Worm (Caenorhabditis elegans) whole organism, dauer: ENCODE data around the gene F59A6.11.

Experiments
- unc-62 ChIP-seq: sonication (generic microtip); optimal IDR thresholded peaks from 2 replicates; lab custom pipeline; 2017; ENCODE audit warnings: missing biosample characterization, missing genetic modification reagents, missing genetic modification characterization

The F59A6.11 gene

ce11 chrII:4985961-4986503 is 12.5 kb downstream of the F59A6.11 start:
- no peak for TF ChIP-seq unc-62

DNA sequence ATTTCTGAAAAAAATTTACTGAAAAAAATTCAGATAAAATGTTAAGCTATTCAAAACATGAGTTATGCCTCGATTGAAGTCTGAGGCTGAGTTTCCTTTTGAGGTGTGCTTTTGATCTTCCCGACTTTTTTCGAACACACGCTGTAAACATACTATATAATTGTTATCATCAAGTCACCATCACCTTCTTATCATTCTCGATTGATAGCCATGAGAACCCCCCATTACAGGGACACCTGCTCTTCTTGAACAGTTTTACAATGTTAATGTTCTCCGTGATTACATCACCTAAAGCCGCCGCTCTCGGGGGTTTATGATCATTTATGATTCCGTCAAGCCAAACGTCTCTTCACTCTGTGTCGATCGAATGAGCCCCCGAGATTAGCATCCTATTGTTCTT is 14.4 kb downstream of the F59A6.11 start:
- TF ChIP-seq unc-62: no peak

DNA sequence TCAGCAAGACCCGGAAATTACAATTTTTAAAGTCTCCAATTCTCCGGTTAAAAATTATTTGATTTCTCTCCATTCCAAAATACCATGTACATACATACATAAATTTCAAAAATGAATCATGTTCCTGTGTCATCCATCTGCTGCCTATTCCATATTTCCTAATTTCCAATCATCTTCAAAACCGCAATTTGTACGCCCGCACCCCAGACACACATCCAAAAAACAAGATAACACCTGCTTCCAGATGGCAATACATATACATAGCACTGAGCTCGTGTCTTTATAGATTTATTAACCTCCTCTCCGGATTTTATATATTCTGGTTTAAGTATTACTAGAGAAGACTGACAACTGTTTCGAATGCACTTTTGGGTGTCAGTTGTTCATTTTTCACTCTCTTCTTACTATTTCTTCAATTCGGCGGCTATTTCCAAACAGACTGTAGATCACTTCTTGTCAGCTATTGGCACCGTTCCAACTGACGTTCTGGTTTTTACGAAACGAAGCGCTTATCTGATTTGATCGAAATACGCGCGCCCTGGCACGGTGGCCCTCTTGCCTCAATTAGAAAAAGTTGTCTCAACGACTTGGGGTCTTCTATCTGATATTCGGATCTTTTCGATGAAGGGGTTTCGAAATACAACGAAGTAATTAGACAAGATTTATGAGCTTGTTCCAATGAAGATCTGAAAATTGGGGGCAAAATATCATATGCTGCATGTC is 16.7 kb downstream of the F59A6.11 start:
- no peak for TF ChIP-seq unc-62

- TF ChIP-seq unc-62: no peak
Observed at ce11 chrII:4975311-4975710, 23.2 kb downstream of the F59A6.11 start.

- TF ChIP-seq unc-62: no peak
Observed at ce11 chrII:4974448-4974951, 24.1 kb downstream of the F59A6.11 start.

DNA sequence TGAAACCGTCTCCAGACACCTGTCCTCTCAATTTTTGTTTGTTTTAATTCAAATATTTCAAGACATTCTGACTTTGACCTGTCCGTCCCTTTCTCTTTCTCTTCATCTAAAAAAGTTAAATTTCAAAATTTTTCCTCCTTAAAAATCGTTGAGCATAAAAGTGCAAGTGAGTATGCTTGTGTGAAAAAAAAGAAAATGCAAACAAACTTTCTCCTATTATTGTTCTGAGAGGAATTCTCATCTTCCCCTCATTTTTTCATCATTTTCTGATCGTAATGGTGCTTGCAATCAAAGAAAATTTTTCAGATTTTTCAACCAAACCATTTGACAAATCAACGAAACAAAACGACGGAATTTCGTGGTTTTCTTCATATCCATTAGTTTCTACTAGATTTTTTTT is 29.7 kb downstream of the F59A6.11 start, which contains the start of gene shc-2:
Gene shc-2, plus strand, starts transcription at position 301 of the 400 bp plus-strand sequence.
- TF ChIP-seq unc-62: no peak

- TF ChIP-seq unc-62: no peak
Observed at ce11 chrII:4967636-4968035, 30.9 kb downstream of the F59A6.11 start.

ce11 chrII:4966576-4966975 is 32.0 kb downstream of the F59A6.11 start:
- no peak for TF ChIP-seq unc-62

- no peak for TF ChIP-seq unc-62
Observed at ce11 chrII:4960690-4961089, 37.9 kb downstream of the F59A6.11 start.

ce11 chrII:4959719-4960118 is 38.8 kb downstream of the F59A6.11 start, which contains the start of gene ulp-2:
ulp-2 (minus strand) TSS chrII:4959876.
- no peak for TF ChIP-seq unc-62

ce11 chrII:4955353-4955752 is 43.2 kb downstream of the F59A6.11 start, which contains the start of gene pbs-3:
pbs-3 (minus strand) TSS chrII:4955427.
- TF ChIP-seq unc-62: no peak

DNA sequence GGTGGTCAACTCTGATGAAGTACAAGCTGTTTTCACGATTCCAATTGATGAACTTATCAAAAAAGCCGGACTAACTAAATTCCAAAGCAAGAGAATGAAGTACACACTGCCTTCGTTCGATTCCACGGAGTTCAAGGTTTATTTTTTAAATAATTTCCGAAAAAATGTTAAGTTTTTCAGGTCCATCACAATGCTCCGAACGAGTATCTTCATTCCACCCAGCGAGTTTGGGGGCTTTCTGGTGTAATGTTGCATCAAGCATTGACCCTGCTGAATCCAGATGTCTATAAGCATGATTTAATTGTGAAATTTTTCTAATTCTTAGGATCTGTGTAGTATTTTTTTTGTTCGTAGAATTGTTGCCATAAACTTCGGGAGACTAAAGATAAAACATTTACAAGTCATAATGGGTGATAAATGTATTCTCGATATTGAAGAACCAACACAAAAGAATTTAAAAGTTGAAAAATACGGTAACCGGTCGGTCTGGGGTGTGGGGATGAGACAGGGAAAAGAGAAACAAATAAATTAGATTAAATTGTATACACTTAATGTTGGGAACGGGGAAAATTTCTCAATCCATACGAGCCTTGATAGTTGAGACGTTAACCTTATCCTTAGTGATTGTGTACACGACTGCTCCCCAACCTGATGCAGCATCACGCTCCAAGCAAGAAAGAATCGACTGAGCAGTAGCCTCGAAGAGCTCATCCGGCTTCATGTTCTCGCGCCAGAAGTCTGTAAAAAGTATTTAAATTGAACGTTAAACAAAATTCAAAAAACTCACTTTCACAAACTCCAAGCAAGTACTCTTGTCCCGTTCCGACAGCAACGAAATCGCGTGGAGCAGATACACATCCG is 44.2 kb downstream of the F59A6.11 start:
- no peak for TF ChIP-seq unc-62

- TF ChIP-seq unc-62: no peak
Observed at ce11 chrII:4953289-4953688, 45.3 kb downstream of the F59A6.11 start, which contains the start of gene ndx-3. ndx-3 (plus strand) TSS chrII:4953589.

DNA sequence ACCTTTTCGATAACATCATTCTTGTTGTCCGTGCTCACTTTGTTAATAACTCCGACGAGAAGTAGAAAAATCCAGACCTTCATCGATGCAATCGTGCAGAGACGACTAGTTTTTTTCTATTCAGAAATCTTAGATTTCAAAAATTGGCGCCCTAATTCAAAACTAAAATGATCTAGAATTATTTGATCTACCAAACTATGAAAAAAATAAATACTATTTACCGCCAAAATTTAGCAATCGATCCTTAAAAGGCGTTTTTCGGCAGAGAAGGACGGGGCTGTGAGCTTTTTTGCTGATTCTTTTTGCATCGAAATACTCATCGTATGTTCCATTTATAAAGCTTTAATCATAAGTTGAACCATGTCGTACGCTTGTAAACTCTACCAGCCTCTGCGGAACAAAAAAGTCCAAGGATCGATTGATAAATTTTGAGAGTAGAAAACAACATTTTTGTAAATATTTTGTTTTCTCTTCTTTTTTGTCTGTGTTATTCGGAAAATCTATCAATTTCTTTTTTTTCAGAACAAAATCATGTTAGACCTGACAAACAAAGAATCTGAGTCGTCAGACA is 49.1 kb downstream of the F59A6.11 start, which contains the start of the genes try-1 and zyg-12:
Gene try-1, minus strand, starts transcription at position 148 of the 571 bp plus-strand sequence.
Gene zyg-12, plus strand, starts transcription at position 521 of the 571 bp plus-strand sequence.
- no peak for TF ChIP-seq unc-62

ce11 chrII:4948118-4948517 is 50.4 kb downstream of the F59A6.11 start:
- no peak for TF ChIP-seq unc-62
